Worm (Caenorhabditis elegans): ENCODE measurements around the gene C49F5.5.

C49F5.5 gene

ce11 chrX:12017908-12018479, 32.0 kb downstream of the C49F5.5 start, which contains the start of the genes nmat-1 and ucr-2.1:
TSS of gene nmat-1 (minus strand) at chrX:12018043.
TSS of gene ucr-2.1 (plus strand) at chrX:12018429.
- peak; percentile 56; the same call in 1 of the 2 replicates for TF ChIP-seq B0336.3 (GFP tag; IDR thresholded peaks at IDR 0.05)
- peak; percentile 90 for TF ChIP-seq attf-5 (GFP tag; optimal IDR thresholded peaks at IDR 0.05)
- no peak for TF ChIP-seq T07F8.4 (tag; optimal IDR thresholded peaks at IDR 0.05)
- TF ChIP-seq K11D2.4 (GFP tag; IDR thresholded peaks at IDR 0.05), result no peak
- TF ChIP-seq lin-35 (GFP tag; optimal IDR thresholded peaks at IDR 0.05), result peak in 1 of 3 experiments; percentile 37
- peak; percentile 48 for TF ChIP-seq ZK185.1 (tag; optimal IDR thresholded peaks at IDR 0.05; ENCODE audit: poor library complexity, severe bottlenecking)
- TF ChIP-seq ztf-22 (GFP tag; optimal IDR thresholded peaks at IDR 0.05), result no peak
- TF ChIP-seq Y95B8A.8 (GFP tag; IDR thresholded peaks at IDR 0.05), result no peak
- TF ChIP-seq D2030.7 (GFP tag; IDR thresholded peaks at IDR 0.05), result no peak
- 0 out of 2 replicates have a peak, but pooled peaks have one; percentile 20 for TF ChIP-seq egrh-3 (GFP tag; IDR thresholded peaks at IDR 0.05)
- TF ChIP-seq lir-1 (GFP tag; conservative IDR thresholded peaks at IDR 0.05), result no peak
- no peak for TF ChIP-seq repo-1 (tag; optimal IDR thresholded peaks at IDR 0.05)
- peak; percentile 74 for TF ChIP-seq ceh-27 (GFP tag; optimal IDR thresholded peaks at IDR 0.05)
- no peak for TF ChIP-seq egl-18 (GFP tag; IDR thresholded peaks at IDR 0.05)
- peak; percentile 76 for TF ChIP-seq lin-40 (tag; optimal IDR thresholded peaks at IDR 0.05)
- peak; percentile 65 for TF ChIP-seq ztf-18 (tag; optimal IDR thresholded peaks at IDR 0.05)
- TF ChIP-seq lag-1 (GFP tag; IDR thresholded peaks at IDR 0.05), result no peak
- TF ChIP-seq nhr-80 (tag; optimal IDR thresholded peaks at IDR 0.05), result peak; percentile 97
- TF ChIP-seq ceh-79 (tag; optimal IDR thresholded peaks at IDR 0.05), result no peak
- no peak for TF ChIP-seq snpc-1.3 (tag; optimal IDR thresholded peaks at IDR 0.05; ENCODE audit: insufficient read depth)
- peak; percentile 92 for TF ChIP-seq cebp-1 (GFP tag; IDR thresholded peaks at IDR 0.05)
- TF ChIP-seq cebp-1 (tag; optimal IDR thresholded peaks at IDR 0.05), result peak; percentile 97
- TF ChIP-seq madf-10 (tag; optimal IDR thresholded peaks at IDR 0.05), result peak; percentile 64
- peak; percentile 86 for TF ChIP-seq dox-1 (GFP tag; IDR thresholded peaks at IDR 0.05)
- TF ChIP-seq hmg-20 (GFP tag; IDR thresholded peaks at IDR 0.05), result no peak
- no peak for TF ChIP-seq mel-28 (tag; optimal IDR thresholded peaks at IDR 0.05; ENCODE audit: borderline replicate concordance)
- TF ChIP-seq hlh-26 (GFP tag; conservative IDR thresholded peaks at IDR 0.05), result no peak
- TF ChIP-seq F57A8.1 (GFP tag; optimal IDR thresholded peaks at IDR 0.05), result no peak
- no peak for TF ChIP-seq nfya-2 (GFP tag; IDR thresholded peaks at IDR 0.05)
- TF ChIP-seq ets-4 (GFP tag; optimal IDR thresholded peaks at IDR 0.05), result peak; percentile 34
- peak in 1 of 2 experiments; percentile 63 for TF ChIP-seq let-607 (tag; optimal IDR thresholded peaks at IDR 0.05)
- no peak for TF ChIP-seq lin-54 (GFP tag; optimal IDR thresholded peaks at IDR 0.05)
- peak; percentile 33 for TF ChIP-seq ccch-3 (GFP tag; optimal IDR thresholded peaks at IDR 0.05)
- no peak for TF ChIP-seq F52B5.7 (tag; optimal IDR thresholded peaks at IDR 0.05)
- no peak for TF ChIP-seq Y67H2A.10 (GFP tag; conservative IDR thresholded peaks at IDR 0.05)
- TF ChIP-seq F49E8.2 (tag; optimal IDR thresholded peaks at IDR 0.05; ENCODE audit: insufficient read depth), result no peak
- TF ChIP-seq tlf-1 (GFP tag; optimal IDR thresholded peaks at IDR 0.05), result peak; percentile 16
- no peak for TF ChIP-seq zim-3 (tag; optimal IDR thresholded peaks at IDR 0.05)
- 0 out of 2 replicates have a peak, but pooled peaks have one; percentile 33 for TF ChIP-seq ztf-6 (GFP tag; IDR thresholded peaks at IDR 0.05)
- peak; percentile 48 for TF ChIP-seq ztf-26 (tag; optimal IDR thresholded peaks at IDR 0.05)
- peak; percentile 66 for TF ChIP-seq K12H6.12 (tag; optimal IDR thresholded peaks at IDR 0.05)
- TF ChIP-seq Y56A3A.18 (GFP tag; IDR thresholded peaks at IDR 0.05), result 0 out of 2 replicates have a peak, but pooled peaks have one; percentile 53
- no peak for TF ChIP-seq sea-2 (GFP tag; IDR thresholded peaks at IDR 0.05)
- TF ChIP-seq F23B12.7 (tag; optimal IDR thresholded peaks at IDR 0.05; ENCODE audit: insufficient read depth), result peak; percentile 41
- no peak for TF ChIP-seq ama-1 (optimal IDR thresholded peaks at IDR 0.05)
- no peak for TF ChIP-seq ama-1 (GFP tag; optimal IDR thresholded peaks at IDR 0.05)
- no peak for TF ChIP-seq snpc-1.1 (tag; optimal IDR thresholded peaks at IDR 0.05; ENCODE audit: insufficient read depth)
